Worm (Caenorhabditis elegans) whole organism, L4 larva: ENCODE data around the gene R08C7.1.

ENCODE experiments used
- F10B5.3 ChIP-seq: sonication (generic microtip); optimal IDR thresholded peaks from 2 replicates; lab custom pipeline; 2016; ENCODE audit warnings: mild to moderate bottlenecking, missing genetic modification characterization, missing compliant biosample characterization
- T26A8.4 ChIP-seq: fragments of 200-800 bp; sonication (Bioruptor generic); IDR thresholded peaks from 2 replicates; pipeline ENCODE4 v1.3.6; 2022; ENCODE audit warnings: missing genetic modification characterization, missing compliant biosample characterization
- Y48G9A.11 ChIP-seq: fragments of 200-800 bp; sonication (Bioruptor generic); IDR thresholded peaks from 2 replicates; pipeline ENCODE4 v1.3.6; 2022; ENCODE audit warnings: missing genetic modification reagents, missing genetic modification characterization, missing compliant biosample characterization
- Y5F2A.4 ChIP-seq: fragments of 200-800 bp; sonication (Bioruptor generic); optimal IDR thresholded peaks from 2 replicates; lab custom pipeline; 2018; ENCODE audit warnings: mild to moderate bottlenecking, missing genetic modification characterization, missing compliant biosample characterization
- Y75B8A.6 ChIP-seq: fragments of 200-800 bp; sonication (Bioruptor generic); IDR thresholded peaks from 2 replicates; pipeline ENCODE4 v1.3.6; 2022; ENCODE audit warnings: missing genetic modification reagents, missing genetic modification characterization, missing compliant biosample characterization
- ZK546.5 ChIP-seq, 2 experiments: sonication (generic microtip); optimal IDR thresholded peaks; 2 replicates each; lab custom pipeline; 2017; ENCODE audit warnings: missing biosample characterization in 2 of 2, missing genetic modification characterization in 2 of 2
- aha-1 ChIP-seq: fragments of 150-350 bp; peaks from one replicate; lab custom pipeline; 2014; ENCODE audit warnings: missing biosample characterization, missing genetic modification characterization
- aly-2 ChIP-seq: sonication (generic microtip); optimal IDR thresholded peaks from 2 replicates; lab custom pipeline; 2018; ENCODE audit warnings: missing biosample characterization, missing genetic modification characterization
- ama-1 ChIP-seq: fragments of 150-350 bp; optimal IDR thresholded peaks from 2 replicates; lab custom pipeline; 2014; ENCODE audit warnings: inconsistent platforms, mixed read lengths
- cey-2 ChIP-seq: sonication (generic microtip); optimal IDR thresholded peaks from 3 replicates; lab custom pipeline; 2017; ENCODE audit warnings: missing genetic modification characterization, mild to moderate bottlenecking, missing compliant biosample characterization, antibody characterized with exemption, borderline replicate concordance; ENCODE audit not compliant: insufficient read depth
- daf-16 ChIP-seq, 3 experiments: sonication (generic microtip); optimal IDR thresholded peaks; 2 replicates each; lab custom pipeline; 2016 to 2017; ENCODE audit warnings: missing genetic modification characterization in 3 of 3, missing genetic modification reagents in 3 of 3, mild to moderate bottlenecking in 2 of 3, missing compliant biosample characterization in 2 of 3, missing biosample characterization in 1 of 3, moderate library complexity in 1 of 3
- dmd-6 ChIP-seq: fragments of 200-800 bp; sonication (Bioruptor generic); IDR thresholded peaks from 2 replicates; pipeline ENCODE4 v1.3.6; 2022; ENCODE audit warnings: missing genetic modification reagents, missing genetic modification characterization, missing compliant biosample characterization
- dmd-8 ChIP-seq: fragments of 200-800 bp; sonication (Bioruptor generic); IDR thresholded peaks from 2 replicates; pipeline ENCODE4 v1.3.6; 2022; ENCODE audit warnings: missing genetic modification characterization, missing compliant biosample characterization
- dmd-9 ChIP-seq: fragments of 200-800 bp; sonication (Bioruptor generic); IDR thresholded peaks from 2 replicates; pipeline ENCODE4 v1.3.6; 2022; ENCODE audit warnings: missing genetic modification reagents, missing genetic modification characterization, missing compliant biosample characterization
- dve-1 ChIP-seq: sonication (generic microtip); optimal IDR thresholded peaks from 2 replicates; lab custom pipeline; 2017; ENCODE audit warnings: antibody characterized with exemption, mild to moderate bottlenecking, missing genetic modification characterization, missing compliant biosample characterization; ENCODE audit not compliant: insufficient read depth
- egl-27 ChIP-seq: sonication (generic microtip); optimal IDR thresholded peaks from 3 replicates; lab custom pipeline; 2017; ENCODE audit warnings: missing biosample characterization, missing genetic modification reagents, missing genetic modification characterization
- fos-1 ChIP-seq: fragments of 150-350 bp; optimal IDR thresholded peaks from 2 replicates; lab custom pipeline; 2014; ENCODE audit warnings: missing biosample characterization, missing genetic modification characterization
- hif-1 ChIP-seq, 2 experiments: sonication (generic microtip); optimal IDR thresholded peaks; 2 replicates each; lab custom pipeline; 2016 to 2017; ENCODE audit warnings: missing compliant biosample characterization in 2 of 2, missing genetic modification characterization in 2 of 2, missing genetic modification reagents in 2 of 2, missing genotype in 2 of 2, mild to moderate bottlenecking in 1 of 2
- hlh-11 ChIP-seq: fragments of 200-800 bp; sonication (Bioruptor generic); optimal IDR thresholded peaks from 2 replicates; lab custom pipeline; 2018; ENCODE audit warnings: mild to moderate bottlenecking, missing genetic modification characterization, missing compliant biosample characterization
- hlh-30 ChIP-seq: sonication (generic microtip); optimal IDR thresholded peaks from 2 replicates; lab custom pipeline; 2017; ENCODE audit warnings: antibody characterized with exemption, mild to moderate bottlenecking, missing genetic modification characterization, missing compliant biosample characterization; ENCODE audit not compliant: insufficient read depth
- hmg-1.1 ChIP-seq: fragments of 200-800 bp; sonication (Bioruptor generic); IDR thresholded peaks from 2 replicates; pipeline ENCODE4 v1.3.6; 2022; ENCODE audit warnings: missing genetic modification reagents, missing genetic modification characterization, missing compliant biosample characterization
- lim-7 ChIP-seq: fragments of 200-800 bp; sonication (Bioruptor generic); IDR thresholded peaks from 2 replicates; pipeline ENCODE4 v1.3.6; 2022; ENCODE audit warnings: missing genetic modification characterization, missing compliant biosample characterization
- lin-15B ChIP-seq: fragments of 150-350 bp; sonication (generic microtip); optimal IDR thresholded peaks from 3 replicates; lab custom pipeline; 2014; ENCODE audit warnings: missing biosample characterization, missing genetic modification characterization
- lin-38 ChIP-seq: fragments of 200-800 bp; sonication (Bioruptor generic); IDR thresholded peaks from 2 replicates; pipeline ENCODE4 v1.3.6; 2022; ENCODE audit warnings: missing genetic modification reagents, missing genetic modification characterization, missing compliant biosample characterization
- lsy-2 ChIP-seq, 2 experiments: fragments of 150-350 bp in 1 of 2; sonication (generic microtip) in 1 of 2; optimal IDR thresholded peaks; 2 replicates each; lab custom pipeline; 2014 to 2017; ENCODE audit warnings: missing biosample characterization in 2 of 2, missing genetic modification characterization in 2 of 2
- mdl-1 ChIP-seq, 2 experiments: fragments of 150-350 bp in 1 of 2; sonication (generic microtip) in 1 of 2; optimal IDR thresholded peaks; 2 replicates each; lab custom pipeline; 2014 to 2017; ENCODE audit warnings: missing biosample characterization in 2 of 2, missing genetic modification characterization in 2 of 2
- mdt-29 ChIP-seq: fragments of 200-800 bp; sonication (Bioruptor generic); IDR thresholded peaks from 2 replicates; pipeline ENCODE4 v1.3.6; 2022; ENCODE audit warnings: missing genetic modification reagents, missing genetic modification characterization, missing compliant biosample characterization
- mep-1 ChIP-seq: fragments of 150-350 bp; sonication (generic microtip); optimal IDR thresholded peaks from 3 replicates; lab custom pipeline; 2014; ENCODE audit warnings: missing biosample characterization, missing genetic modification characterization
- mxl-3 ChIP-seq: fragments of 200-800 bp; sonication (Bioruptor generic); optimal IDR thresholded peaks from 2 replicates; lab custom pipeline; 2018; ENCODE audit warnings: mild to moderate bottlenecking, missing genetic modification characterization, missing compliant biosample characterization
- nhr-102 ChIP-seq: sonication (generic microtip); optimal IDR thresholded peaks from 2 replicates; lab custom pipeline; 2016; ENCODE audit warnings: mild to moderate bottlenecking, missing genetic modification characterization, moderate library complexity, missing compliant biosample characterization
- nhr-11 ChIP-seq: fragments of 150-350 bp; optimal IDR thresholded peaks from 2 replicates; lab custom pipeline; 2014; ENCODE audit warnings: missing biosample characterization, missing genetic modification characterization
- nhr-25 ChIP-seq: sonication (generic microtip); optimal IDR thresholded peaks from 2 replicates; lab custom pipeline; 2017; ENCODE audit warnings: missing genetic modification characterization, mild to moderate bottlenecking, missing compliant biosample characterization, antibody characterized with exemption, moderate library complexity, borderline replicate concordance; ENCODE audit not compliant: insufficient read depth
- nhr-28 ChIP-seq: fragments of 150-350 bp; optimal IDR thresholded peaks from 2 replicates; lab custom pipeline; 2014; ENCODE audit warnings: missing biosample characterization, missing genetic modification characterization
- nhr-41 ChIP-seq: fragments of 200-800 bp; sonication (Bioruptor generic); IDR thresholded peaks from 2 replicates; pipeline ENCODE4 v1.3.6; 2022; ENCODE audit warnings: missing genetic modification reagents, missing genetic modification characterization, missing compliant biosample characterization
- nhr-48 ChIP-seq: sonication (generic microtip); optimal IDR thresholded peaks from 2 replicates; lab custom pipeline; 2016; ENCODE audit warnings: mild to moderate bottlenecking, missing genetic modification characterization, missing compliant biosample characterization
- php-3 ChIP-seq: fragments of 200-800 bp; sonication (Bioruptor generic); IDR thresholded peaks from 2 replicates; pipeline ENCODE4 v1.3.6; 2022; ENCODE audit warnings: missing genetic modification reagents, missing genetic modification characterization, missing compliant biosample characterization
- rbr-2 ChIP-seq: sonication (generic microtip); optimal IDR thresholded peaks from 2 replicates; lab custom pipeline; 2016; ENCODE audit warnings: missing genotype, missing genetic modification characterization, missing compliant biosample characterization
- spr-3 ChIP-seq: fragments of 200-800 bp; sonication (Bioruptor generic); optimal IDR thresholded peaks from 2 replicates; lab custom pipeline; 2018; ENCODE audit warnings: mild to moderate bottlenecking, missing genetic modification characterization, missing compliant biosample characterization
- tra-1 ChIP-seq: fragments of 200-800 bp; sonication (Bioruptor generic); IDR thresholded peaks from 2 replicates; pipeline ENCODE4 v1.3.6; 2022; ENCODE audit warnings: missing genetic modification reagents, missing genetic modification characterization, missing compliant biosample characterization
- unc-39 ChIP-seq: sonication (generic microtip); optimal IDR thresholded peaks from 2 replicates; lab custom pipeline; 2017; ENCODE audit warnings: missing biosample characterization, missing genetic modification characterization
- unc-62 ChIP-seq, 3 experiments: fragments of 150-350 bp in 1 of 3; sonication (generic microtip); optimal IDR thresholded peaks in 2 of 3; peaks in 1 of 3; 1 replicate in 1 of 3; 2 replicates in 2 of 3; lab custom pipeline; 2014 to 2017; ENCODE audit warnings: missing biosample characterization in 3 of 3, missing genetic modification characterization in 3 of 3, missing genetic modification reagents in 3 of 3, missing genotype in 1 of 3
- zfp-3 ChIP-seq: fragments of 200-800 bp; sonication (Bioruptor generic); conservative IDR thresholded peaks from 2 replicates; pipeline ENCODE4 v1.3.6; 2022; ENCODE audit warnings: missing genetic modification reagents, missing genetic modification characterization, missing compliant biosample characterization
- ztf-11 ChIP-seq: fragments of 150-350 bp; optimal IDR thresholded peaks from 2 replicates; lab custom pipeline; 2014; ENCODE audit warnings: missing biosample characterization, missing genetic modification characterization
- ztf-7 ChIP-seq: fragments of 150-350 bp; optimal IDR thresholded peaks from 2 replicates; lab custom pipeline; 2014; ENCODE audit warnings: missing biosample characterization, missing genetic modification characterization

The R08C7.1 gene

DNA sequence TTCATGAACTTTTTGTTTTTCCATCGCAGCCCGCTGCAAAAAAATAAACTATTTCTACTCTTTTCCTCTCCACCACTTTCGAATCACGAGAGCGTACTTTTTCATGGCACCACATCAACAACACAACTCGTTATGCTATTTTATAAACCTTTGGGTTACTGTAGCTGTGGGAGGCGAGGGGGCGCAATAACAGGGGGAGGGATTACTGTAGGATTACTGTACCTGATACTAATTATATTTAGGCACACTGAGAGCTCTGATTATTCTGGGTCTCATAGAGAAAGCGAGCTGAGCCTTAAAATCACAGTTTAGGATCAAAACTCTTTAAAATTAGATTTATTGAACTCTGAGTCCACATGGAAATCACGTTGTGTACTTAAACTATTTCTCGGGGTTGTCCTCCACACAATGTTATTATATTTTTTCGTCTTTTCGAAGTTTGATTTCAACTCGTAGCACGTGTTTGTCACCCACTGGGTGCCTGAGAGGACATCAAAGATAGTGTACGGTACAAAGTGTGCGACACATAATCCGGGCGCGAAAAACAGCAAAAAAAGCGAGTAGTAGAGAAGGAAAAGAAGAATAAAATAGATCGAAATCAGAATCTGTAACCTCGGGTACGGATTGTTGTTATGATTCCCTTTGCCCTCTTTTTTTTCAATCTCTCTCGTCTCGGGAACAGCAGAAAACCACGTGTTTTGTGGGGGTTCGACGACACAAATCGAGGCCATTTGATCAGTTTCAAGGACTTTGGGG lies 20.9 kb downstream of the R08C7.1 start:
- TF ChIP-seq T26A8.4 (GFP tag; lab: Robert Waterston, UW) (peak; percentile 10; the same call in 1 of the 2 replicates), hlh-11 (peak; percentile 62), spr-3 (GFP tag; lab: Kevin White, UChicago) (peak; percentile 13), nhr-11 (peak; percentile 17), ztf-7 (no peak), Y5F2A.4 (GFP tag; lab: Kevin White, UChicago) (no peak), unc-62 (GFP tag; optimal IDR thresholded peaks at IDR 0.05 in 1 of 2; lab: Kevin White, UChicago) (peak in 1 of 2 experiments; percentile 98), unc-62 (tag; optimal IDR thresholded peaks at IDR 0.05; lab: Kevin White, UChicago) (no peak), dmd-8 (GFP tag; lab: Robert Waterston, UW) (no peak), hmg-1.1 (GFP tag; lab: Robert Waterston, UW) (peak; percentile 17; the same call in 1 of the 2 replicates), cey-2 (no peak), nhr-48 (tag; lab: Kevin White, UChicago) (peak; percentile 65), nhr-25 (tag; lab: Kevin White, UChicago) (peak; percentile 23), lim-7 (GFP tag; lab: Robert Waterston, UW) (no peak), Y48G9A.11 (GFP tag; lab: Robert Waterston, UW) (no peak), aha-1 (tag; lab: Kevin White, UChicago) (peak; percentile 97), rbr-2 (tag; lab: Kevin White, UChicago) (no peak), egl-27 (no peak), zfp-3 (GFP tag; lab: Robert Waterston, UW) (no peak), mdt-29 (GFP tag; lab: Robert Waterston, UW) (peak; percentile 12; the same call in 1 of the 2 replicates), lsy-2 (tag; optimal IDR thresholded peaks at IDR 0.05; lab: Kevin White, UChicago) (no peak), hif-1 (tag; optimal IDR thresholded peaks at IDR 0.05; lab: Kevin White, UChicago) (no peak), mdl-1 (tag; optimal IDR thresholded peaks at IDR 0.05; lab: Kevin White, UChicago) (peak in 1 of 2 experiments; percentile 76), tra-1 (GFP tag; lab: Robert Waterston, UW) (0 out of 2 replicates have a peak, but pooled peaks have one; percentile 46), aly-2 (tag; lab: Kevin White, UChicago) (no peak), fos-1 (no peak), dmd-9 (GFP tag; lab: Robert Waterston, UW) (peak; percentile 60; the same call in 1 of the 2 replicates), unc-39 (no peak), daf-16 (GFP tag; optimal IDR thresholded peaks at IDR 0.05; lab: Kevin White, UChicago) (no peak), daf-16 (tag; optimal IDR thresholded peaks at IDR 0.05; lab: Kevin White, UChicago) (peak; percentile 61), Y75B8A.6 (GFP tag; lab: Robert Waterston, UW) (peak; percentile 34; the same call in 1 of the 2 replicates), ZK546.5 (tag; optimal IDR thresholded peaks at IDR 0.05; lab: Kevin White, UChicago) (no peak), dve-1 (peak; percentile 36), lin-15B (tag; lab: Kevin White, UChicago) (no peak), lin-38 (GFP tag; lab: Robert Waterston, UW) (no peak), php-3 (GFP tag; lab: Robert Waterston, UW) (no peak; the same call in 1 of the 2 replicates), hlh-30 (tag; lab: Kevin White, UChicago) (peak; percentile 84), mxl-3 (peak; percentile 83), nhr-28 (tag; lab: Kevin White, UChicago) (peak; percentile 69), ztf-11 (no peak), nhr-41 (GFP tag; lab: Robert Waterston, UW) (no peak), nhr-102 (tag; lab: Kevin White, UChicago) (no peak), mep-1 (tag; lab: Kevin White, UChicago) (peak; percentile 44), ama-1 (lab: Kevin White, UChicago) (peak; percentile 70), F10B5.3 (no peak), dmd-6 (peak; percentile 38)
